Worm (Caenorhabditis elegans): Measurements from ENCODE around the gene fbxa-170.
"Not testable (repeated sequence)": the region's sequence is repeated elsewhere in the genome, so short reads cannot be mapped to it uniquely, and the experiment has no call there.

Gene fbxa-170

DNA sequence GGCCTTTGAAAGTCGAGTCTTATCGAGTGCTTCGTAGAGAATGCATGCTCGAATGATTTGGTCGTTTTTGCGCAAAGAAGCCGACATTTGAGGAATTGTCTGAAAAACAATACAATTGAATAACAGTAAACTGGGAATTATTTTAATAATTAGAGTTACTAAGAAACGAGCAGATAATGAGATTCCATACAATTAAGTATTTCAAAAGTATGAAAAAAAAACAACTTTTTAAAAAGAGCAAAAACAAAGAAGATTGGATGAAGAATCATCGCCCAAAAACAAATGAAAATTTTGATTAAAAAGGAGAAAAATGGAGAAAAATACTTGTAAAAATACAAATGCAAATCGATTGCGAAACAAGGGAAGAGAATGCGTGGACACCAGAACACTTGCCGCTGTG lies at the start of gene fbxa-170:
Gene fbxa-170 (minus strand): TSS at position 101 of the 400 bp plus-strand sequence.
- TF ChIP-seq ref-1 (GFP tag; conservative IDR thresholded peaks at IDR 0.05) (no peak), med-1 (GFP tag; optimal IDR thresholded peaks at IDR 0.05; ENCODE audit: insufficient read depth) (no peak), ztf-23 (GFP tag; IDR thresholded peaks at IDR 0.05) (no peak), tab-1 (GFP tag; IDR thresholded peaks at IDR 0.05) (no peak), ztf-29 (GFP tag; IDR thresholded peaks at IDR 0.05) (no peak), klf-2 (GFP tag; conservative IDR thresholded peaks at IDR 0.05) (no peak), cog-1 (tag; optimal IDR thresholded peaks at IDR 0.05) (no peak), flt-1 (GFP tag; IDR thresholded peaks at IDR 0.05) (no peak), T22C8.4 (GFP tag; IDR thresholded peaks at IDR 0.05) (no peak)

- no peak for TF ChIP-seq med-1 (GFP tag; optimal IDR thresholded peaks at IDR 0.05; ENCODE audit: insufficient read depth)
- TF ChIP-seq tab-1 (GFP tag; IDR thresholded peaks at IDR 0.05), result no peak
- TF ChIP-seq cog-1 (tag; optimal IDR thresholded peaks at IDR 0.05), result no peak
- TF ChIP-seq klf-2 (GFP tag; conservative IDR thresholded peaks at IDR 0.05), result no peak
Measured at ce11 chrX:1727056-1727455, 49.1 kb upstream of the fbxa-170 start, which contains the start of gene F07G6.2. TSS of gene F07G6.2 (plus strand) at chrX:1727356.

DNA sequence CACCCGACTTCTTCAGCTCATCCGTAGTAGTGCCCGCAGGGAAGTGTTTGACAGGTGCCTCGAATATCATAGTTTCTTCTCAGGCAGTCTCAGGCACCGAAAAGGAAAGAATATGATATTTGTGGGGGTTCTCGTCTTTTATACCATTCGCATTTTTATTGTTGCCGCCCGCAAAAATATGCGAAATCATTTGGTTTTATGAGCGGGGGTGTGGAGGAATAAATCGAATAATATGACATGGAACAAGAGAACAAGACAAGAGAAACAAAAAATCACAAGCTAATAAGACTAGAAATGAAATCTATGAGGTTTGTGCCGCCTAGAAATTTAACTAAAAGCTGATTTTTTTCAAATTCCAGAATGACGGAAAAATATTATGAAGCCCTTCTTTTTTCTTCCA lies 42.4 kb upstream of the fbxa-170 start, which contains the start of gene F07G6.8:
Gene F07G6.8 (minus strand): TSS at position 101 of the 400 bp plus-strand sequence.
- TF ChIP-seq klf-2 (GFP tag; conservative IDR thresholded peaks at IDR 0.05) (no peak), tab-1 (GFP tag; IDR thresholded peaks at IDR 0.05) (no peak), T22C8.4 (GFP tag; IDR thresholded peaks at IDR 0.05) (no peak), med-1 (GFP tag; optimal IDR thresholded peaks at IDR 0.05; ENCODE audit: insufficient read depth) (no peak), cog-1 (tag; optimal IDR thresholded peaks at IDR 0.05) (no peak), ref-1 (GFP tag; conservative IDR thresholded peaks at IDR 0.05) (no peak), ztf-29 (GFP tag; IDR thresholded peaks at IDR 0.05) (no peak), ztf-23 (GFP tag; IDR thresholded peaks at IDR 0.05) (no peak), flt-1 (GFP tag; IDR thresholded peaks at IDR 0.05) (no peak)

DNA sequence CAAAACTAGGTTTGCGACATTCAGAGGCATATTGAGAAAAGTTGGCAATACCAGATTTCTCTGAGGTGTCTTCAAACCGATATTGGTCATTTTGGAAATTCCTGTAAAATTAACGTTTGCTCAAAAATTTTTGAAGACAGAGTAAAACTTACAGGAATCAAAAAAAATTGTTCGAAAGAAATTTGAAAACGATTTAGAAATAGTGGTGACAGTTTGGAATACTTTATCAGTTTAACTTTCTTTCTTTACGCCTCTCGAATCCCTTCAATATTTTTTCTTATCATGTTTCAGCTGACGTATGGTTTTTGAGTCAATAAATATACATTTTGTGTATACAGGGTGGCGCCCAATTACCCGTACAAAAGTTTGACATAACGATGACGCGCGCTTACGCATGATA lies 40.6 kb upstream of the fbxa-170 start, which contains the start of gene fbxa-53:
Gene fbxa-53 (minus strand): TSS at position 101 of the 400 bp plus-strand sequence.
- TF ChIP-seq ztf-23 (GFP tag; IDR thresholded peaks at IDR 0.05), result no peak

ce11 chrX:1712538-1712937 lies 34.6 kb upstream of the fbxa-170 start, which contains the start of gene fbxa-52:
TSS of gene fbxa-52 (minus strand) at chrX:1712638.
- TF ChIP-seq cog-1 (tag; optimal IDR thresholded peaks at IDR 0.05) (no peak), ref-1 (GFP tag; conservative IDR thresholded peaks at IDR 0.05) (no peak), klf-2 (GFP tag; conservative IDR thresholded peaks at IDR 0.05) (no peak), ztf-23 (GFP tag; IDR thresholded peaks at IDR 0.05) (no peak), ztf-29 (GFP tag; IDR thresholded peaks at IDR 0.05) (no peak), med-1 (GFP tag; optimal IDR thresholded peaks at IDR 0.05; ENCODE audit: insufficient read depth) (no peak)

DNA sequence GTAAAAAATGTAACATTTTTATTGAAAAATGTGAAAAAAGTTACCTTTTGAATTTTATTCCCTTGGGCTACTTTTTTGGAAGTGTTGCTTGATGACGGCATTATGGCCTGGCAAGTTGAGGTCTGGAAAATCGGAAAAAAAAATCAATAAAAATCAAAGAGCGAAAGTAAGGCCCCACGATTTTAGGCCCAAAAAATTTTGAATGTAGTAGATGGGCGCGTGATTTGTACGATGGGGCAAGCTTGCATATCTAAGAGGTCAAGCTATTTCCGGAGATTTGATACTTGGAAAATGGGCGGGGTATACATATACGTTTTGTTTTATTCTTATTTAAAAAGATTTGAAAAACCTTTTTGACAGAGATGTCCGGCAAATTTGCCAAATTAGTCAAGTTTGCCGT lies 28.6 kb upstream of the fbxa-170 start, which contains the start of gene F07G6.5:
Gene F07G6.5 (minus strand): TSS at position 101 of the 400 bp plus-strand sequence.
- TF ChIP-seq ztf-29 (GFP tag; IDR thresholded peaks at IDR 0.05) (no peak), flt-1 (GFP tag; IDR thresholded peaks at IDR 0.05) (no peak), T22C8.4 (GFP tag; IDR thresholded peaks at IDR 0.05) (no peak), med-1 (GFP tag; optimal IDR thresholded peaks at IDR 0.05; ENCODE audit: insufficient read depth) (no peak), ztf-23 (GFP tag; IDR thresholded peaks at IDR 0.05) (no peak), cog-1 (tag; optimal IDR thresholded peaks at IDR 0.05) (no peak), klf-2 (GFP tag; conservative IDR thresholded peaks at IDR 0.05) (no peak), tab-1 (GFP tag; IDR thresholded peaks at IDR 0.05) (no peak), ref-1 (GFP tag; conservative IDR thresholded peaks at IDR 0.05) (no peak)

ce11 chrX:1703840-1704239 lies 25.9 kb upstream of the fbxa-170 start, which contains the start of gene C36C9.5:
TSS of gene C36C9.5 (minus strand) at chrX:1703940.
- TF ChIP-seq flt-1 (GFP tag; IDR thresholded peaks at IDR 0.05) (no peak), cog-1 (tag; optimal IDR thresholded peaks at IDR 0.05) (no peak), ztf-23 (GFP tag; IDR thresholded peaks at IDR 0.05) (no peak), T22C8.4 (GFP tag; IDR thresholded peaks at IDR 0.05) (no peak), klf-2 (GFP tag; conservative IDR thresholded peaks at IDR 0.05) (no peak), med-1 (GFP tag; optimal IDR thresholded peaks at IDR 0.05; ENCODE audit: insufficient read depth) (no peak), ref-1 (GFP tag; conservative IDR thresholded peaks at IDR 0.05) (no peak), tab-1 (GFP tag; IDR thresholded peaks at IDR 0.05) (no peak)

ce11 chrX:1703049-1703448 lies 25.1 kb upstream of the fbxa-170 start:
- TF ChIP-seq tab-1 (GFP tag; IDR thresholded peaks at IDR 0.05) (0 out of 2 replicates have a peak, but pooled peaks have one; percentile 26), klf-2 (GFP tag; conservative IDR thresholded peaks at IDR 0.05) (no peak)

DNA sequence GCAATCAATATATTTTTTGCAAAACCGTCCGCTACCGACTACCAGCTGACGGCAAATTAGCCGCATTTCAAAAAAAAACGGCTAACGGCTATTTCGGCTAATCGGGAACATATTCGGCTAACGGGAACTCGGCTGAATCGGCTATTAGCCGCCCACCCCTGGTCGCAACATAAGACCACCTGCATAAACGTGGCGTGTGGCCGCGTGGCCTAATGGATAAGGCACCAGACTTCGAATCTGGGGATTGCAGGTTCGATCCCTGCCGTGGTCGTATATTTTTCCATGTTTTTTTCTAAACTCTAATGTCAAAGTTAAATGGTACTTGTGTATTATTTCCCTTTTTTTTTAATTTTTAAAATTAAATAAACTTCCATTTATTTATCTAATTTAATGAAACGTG lies 20.6 kb upstream of the fbxa-170 start:
- TF ChIP-seq ref-1 (GFP tag; conservative IDR thresholded peaks at IDR 0.05) (no peak), ztf-23 (GFP tag; IDR thresholded peaks at IDR 0.05) (no peak), cog-1 (tag; optimal IDR thresholded peaks at IDR 0.05) (no peak), med-1 (GFP tag; optimal IDR thresholded peaks at IDR 0.05; ENCODE audit: insufficient read depth) (no peak), ztf-29 (GFP tag; IDR thresholded peaks at IDR 0.05) (no peak), flt-1 (GFP tag; IDR thresholded peaks at IDR 0.05) (no peak)

ce11 chrX:1696879-1697278 lies 19.0 kb upstream of the fbxa-170 start, which contains the start of gene C36C9.4:
TSS of gene C36C9.4 (minus strand) at chrX:1696979.
- not testable (repeated sequence) for TF ChIP-seq ztf-23 (GFP tag; IDR thresholded peaks at IDR 0.05); tab-1 (GFP tag; IDR thresholded peaks at IDR 0.05); med-1 (GFP tag; optimal IDR thresholded peaks at IDR 0.05; ENCODE audit: insufficient read depth)

ce11 chrX:1690894-1691293 lies 13.0 kb upstream of the fbxa-170 start, which contains the start of gene C36C9.6:
TSS of gene C36C9.6 (minus strand) at chrX:1690994.
- not testable (repeated sequence) for TF ChIP-seq tab-1 (GFP tag; IDR thresholded peaks at IDR 0.05); klf-2 (GFP tag; conservative IDR thresholded peaks at IDR 0.05); med-1 (GFP tag; optimal IDR thresholded peaks at IDR 0.05; ENCODE audit: insufficient read depth)

Measured in whole organism, midembryonic.